Worm (Caenorhabditis elegans) whole organism, L2 larva: ENCODE data around the gene C27F2.4.

ENCODE experiments used
- alr-1 ChIP-seq: fragments of 150-350 bp; optimal IDR thresholded peaks from 2 replicates; lab custom pipeline; 2014; ENCODE audit warnings: missing biosample characterization, missing genetic modification characterization
- aly-2 ChIP-seq: fragments of 150-350 bp; optimal IDR thresholded peaks from 2 replicates; lab custom pipeline; 2014; ENCODE audit warnings: missing biosample characterization, missing genetic modification characterization
- ceh-82 ChIP-seq: fragments of 150-350 bp; optimal IDR thresholded peaks from 2 replicates; lab custom pipeline; 2014; ENCODE audit warnings: missing biosample characterization, missing genetic modification characterization
- elt-3 ChIP-seq: sonication (generic microtip); optimal IDR thresholded peaks from 2 replicates; lab custom pipeline; 2017; ENCODE audit warnings: missing biosample characterization, missing genetic modification characterization
- fos-1 ChIP-seq: fragments of 150-350 bp; optimal IDR thresholded peaks from 2 replicates; lab custom pipeline; 2014; ENCODE audit warnings: missing biosample characterization, missing genetic modification characterization
- lin-13 ChIP-seq: fragments of 150-350 bp; optimal IDR thresholded peaks from 2 replicates; lab custom pipeline; 2014; ENCODE audit warnings: missing biosample characterization, missing genetic modification reagents, missing genetic modification characterization
- lin-39 ChIP-seq: fragments of 150-350 bp; optimal IDR thresholded peaks from 2 replicates; lab custom pipeline; 2014; ENCODE audit warnings: missing biosample characterization, missing genetic modification reagents, missing genetic modification characterization
- mdl-1 ChIP-seq, 2 experiments: fragments of 150-350 bp in 1 of 2; sonication (generic microtip) in 1 of 2; optimal IDR thresholded peaks; 2 replicates each; lab custom pipeline; 2017; ENCODE audit warnings: missing biosample characterization in 2 of 2, missing genetic modification characterization in 2 of 2
- nhr-77 ChIP-seq: fragments of 150-350 bp; optimal IDR thresholded peaks from 2 replicates; lab custom pipeline; 2014; ENCODE audit warnings: missing biosample characterization, missing genetic modification characterization
- skn-1 ChIP-seq: sonication (generic microtip); optimal IDR thresholded peaks from 2 replicates; lab custom pipeline; 2017; ENCODE audit warnings: missing biosample characterization, missing genetic modification characterization
- sma-9 ChIP-seq, 2 experiments: fragments of 150-350 bp in 1 of 2; sonication (generic microtip) in 1 of 2; optimal IDR thresholded peaks; 2 replicates each; lab custom pipeline; 2014 to 2016; ENCODE audit warnings: missing genetic modification characterization in 2 of 2, mild to moderate bottlenecking in 1 of 2, missing biosample characterization in 1 of 2, missing compliant biosample characterization in 1 of 2, missing genetic modification reagents in 1 of 2, moderate library complexity in 1 of 2
- snpc-4 ChIP-seq: fragments of 150-350 bp; optimal IDR thresholded peaks from 2 replicates; lab custom pipeline; 2014; ENCODE audit warnings: missing biosample characterization, missing genetic modification characterization
- ztf-4 ChIP-seq: fragments of 150-350 bp; optimal IDR thresholded peaks from 2 replicates; lab custom pipeline; 2014; ENCODE audit warnings: missing biosample characterization, missing genetic modification characterization

DNA sequence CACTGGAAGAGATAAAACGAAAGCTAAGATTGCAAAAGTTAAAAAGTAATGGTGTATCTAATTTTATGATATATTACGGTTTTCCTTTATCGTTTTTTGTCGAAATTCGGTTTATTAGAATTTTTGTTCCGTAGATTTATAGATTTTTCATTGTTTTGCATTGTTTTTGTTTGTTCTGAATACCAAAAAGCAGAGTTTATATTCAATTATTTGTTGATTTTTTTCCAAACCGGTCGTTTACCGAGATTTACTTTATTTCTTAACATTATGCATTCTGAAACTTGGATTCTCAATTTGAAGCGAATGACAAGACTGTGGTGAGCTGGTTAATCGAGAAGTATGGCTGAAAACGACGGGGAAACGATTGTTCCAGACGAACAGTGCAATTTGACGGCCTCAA lies 23.1 kb downstream of the C27F2.4 start, which contains the start of gene fsn-1:
- no peak for TF ChIP-seq lin-13 (GFP tag; lab: Kevin White, UChicago)
- no peak for TF ChIP-seq mdl-1 (tag; optimal IDR thresholded peaks at IDR 0.05; lab: Kevin White, UChicago)
- no peak for TF ChIP-seq snpc-4 (tag; lab: Kevin White, UChicago)
- TF ChIP-seq skn-1 (tag; lab: Kevin White, UChicago): no peak
- no peak for TF ChIP-seq aly-2 (tag; lab: Kevin White, UChicago)
- no peak for TF ChIP-seq nhr-77 (tag; lab: Kevin White, UChicago)
- no peak for TF ChIP-seq sma-9 (GFP tag; optimal IDR thresholded peaks at IDR 0.05; lab: Kevin White, UChicago)
- no peak for TF ChIP-seq sma-9 (tag; optimal IDR thresholded peaks at IDR 0.05; lab: Kevin White, UChicago)
- TF ChIP-seq fos-1 (tag; lab: Kevin White, UChicago): no peak
- no peak for TF ChIP-seq lin-39
- TF ChIP-seq ceh-82: no peak
- no peak for TF ChIP-seq alr-1 (tag; lab: Kevin White, UChicago)
- no peak for TF ChIP-seq elt-3 (tag; lab: Kevin White, UChicago)
- TF ChIP-seq ztf-4 (tag; lab: Kevin White, UChicago): no peak
